Worm (Caenorhabditis elegans): Measurements from ENCODE around the gene skn-1.

The skn-1 gene

ce11 chrIV:5700372-5700771 lies 40.2 kb upstream of the skn-1 start:
- TF ChIP-seq ztf-11 (tag; optimal IDR thresholded peaks at IDR 0.05) (no peak), nhr-25 (tag; optimal IDR thresholded peaks at IDR 0.05; ENCODE audit: borderline replicate concordance, insufficient read depth) (peak; percentile 10), zfp-2 (tag; optimal IDR thresholded peaks at IDR 0.05) (no peak), unc-62 (GFP tag; optimal IDR thresholded peaks at IDR 0.05 in 1 of 2) (peak in 1 of 2 experiments; percentile 85), unc-62 (tag; optimal IDR thresholded peaks at IDR 0.05) (no peak)

- TF ChIP-seq lim-7 (GFP tag; IDR thresholded peaks at IDR 0.05) (0 out of 2 replicates have a peak, but pooled peaks have one; percentile 53), tra-1 (GFP tag; IDR thresholded peaks at IDR 0.05) (0 out of 2 replicates have a peak, but pooled peaks have one; percentile 31), madf-5 (GFP tag; IDR thresholded peaks at IDR 0.05) (0 out of 4 replicates have a peak, but pooled peaks of 1 of the 2 experiments have one; percentile 5)
Measured at ce11 chrIV:5691189-5691588, 31.0 kb upstream of the skn-1 start.

- TF ChIP-seq dve-1 (tag; optimal IDR thresholded peaks at IDR 0.05; ENCODE audit: insufficient read depth) (no peak), unc-62 (GFP tag; optimal IDR thresholded peaks at IDR 0.05 in 1 of 2) (peak in 1 of 2 experiments; percentile 94), unc-62 (tag; optimal IDR thresholded peaks at IDR 0.05) (no peak)
Measured at ce11 chrIV:5690386-5691080, 30.3 kb upstream of the skn-1 start, which contains the start of gene C55C3.8. Gene C55C3.8 (plus strand): TSS chrIV:5691030.

ce11 chrIV:5685014-5685413 lies 24.8 kb upstream of the skn-1 start, which contains the start of gene C55C3.3:
Gene C55C3.3 (plus strand): TSS chrIV:5685287.
- no peak for TF ChIP-seq F26F4.8 (GFP tag; conservative IDR thresholded peaks at IDR 0.05)
- no peak for TF ChIP-seq ctbp-1 (GFP tag; IDR thresholded peaks at IDR 0.05)
- peak; percentile 99 for TF ChIP-seq ceh-28 (tag; optimal IDR thresholded peaks at IDR 0.05)

ce11 chrIV:5682547-5683234 lies 22.5 kb upstream of the skn-1 start, which contains the start of the genes C55C3.7 and C55C3.6:
Gene C55C3.7 (minus strand): TSS chrIV:5682647.
Gene C55C3.6 (plus strand): TSS chrIV:5683184.
- TF ChIP-seq aha-1 (tag) (no peak), ama-1 (optimal IDR thresholded peaks at IDR 0.05) (no peak), lin-38 (GFP tag; IDR thresholded peaks at IDR 0.05) (no peak), cey-2 (tag; optimal IDR thresholded peaks at IDR 0.05; ENCODE audit: borderline replicate concordance, insufficient read depth) (no peak), tra-1 (GFP tag; IDR thresholded peaks at IDR 0.05) (no peak), sdz-12 (GFP tag; optimal IDR thresholded peaks at IDR 0.05) (no peak), hmg-1.1 (GFP tag; IDR thresholded peaks at IDR 0.05) (no peak), fkh-10 (GFP tag; optimal IDR thresholded peaks at IDR 0.05) (no peak), ztf-7 (tag; optimal IDR thresholded peaks at IDR 0.05) (no peak), unc-62 (GFP tag; optimal IDR thresholded peaks at IDR 0.05 in 1 of 2) (no peak), unc-62 (tag; optimal IDR thresholded peaks at IDR 0.05) (no peak), lin-15B (tag; optimal IDR thresholded peaks at IDR 0.05) (no peak), nhr-42 (GFP tag; IDR thresholded peaks at IDR 0.05) (no peak), ztf-11 (tag; optimal IDR thresholded peaks at IDR 0.05) (no peak), egl-27 (tag; optimal IDR thresholded peaks at IDR 0.05) (no peak), pqm-1 (tag; optimal IDR thresholded peaks at IDR 0.05) (no peak), Y75B8A.6 (GFP tag; IDR thresholded peaks at IDR 0.05) (no peak), Y48G9A.11 (GFP tag; IDR thresholded peaks at IDR 0.05) (no peak)

- TF ChIP-seq lin-29 (GFP tag; IDR thresholded peaks at IDR 0.05) (no peak), vab-7 (GFP tag; IDR thresholded peaks at IDR 0.05) (no peak), daf-12 (tag; optimal IDR thresholded peaks at IDR 0.05) (no peak), pha-4 (GFP tag; IDR thresholded peaks at IDR 0.05) (no peak), pha-4 (tag; optimal IDR thresholded peaks at IDR 0.05) (no peak), hif-1 (tag; optimal IDR thresholded peaks at IDR 0.05) (no peak), fos-1 (tag; optimal IDR thresholded peaks at IDR 0.05) (no peak)
Measured at ce11 chrIV:5678044-5678443, 17.9 kb upstream of the skn-1 start, which contains the start of gene C55C3.4. Gene C55C3.4 (minus strand): TSS chrIV:5678144.
